Fruit fly (Drosophila melanogaster): ENCODE data around the gene Acbp5.

The Acbp5 gene

dm6 chr3L:8813484-8813883 lies 25.1 kb upstream of the Acbp5 start (continued):
- TF ChIP-seq Met (GFP tag; optimal IDR thresholded peaks at IDR 0.05) (no peak), Eip93F (GFP tag; optimal IDR thresholded peaks at IDR 0.05) (no peak), Eip78C (GFP tag) (peak; percentile 90), CG7368 (GFP tag; optimal IDR thresholded peaks at IDR 0.05) (peak; percentile 7), Smox (GFP tag; optimal IDR thresholded peaks at IDR 0.05) (no peak), fd85E (GFP tag; optimal IDR thresholded peaks at IDR 0.05) (no peak)

DNA sequence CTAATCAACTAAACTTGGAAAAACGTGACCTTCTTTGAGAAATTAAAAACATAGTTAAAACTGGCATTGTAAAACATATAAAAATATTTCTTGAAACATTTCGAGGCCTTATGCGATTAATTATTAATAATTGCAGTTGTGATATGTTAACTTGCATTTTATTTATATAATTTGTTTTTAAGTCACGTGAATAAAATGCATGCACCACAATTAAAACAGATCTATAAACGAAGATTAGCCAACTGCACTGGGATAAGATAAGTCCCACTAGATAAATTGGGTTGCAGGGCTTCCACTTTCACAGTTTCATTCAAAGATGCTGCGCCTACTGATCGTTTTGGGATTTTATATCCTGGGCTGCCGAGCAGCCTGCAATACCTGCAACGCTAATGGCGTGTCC lies 21.8 kb upstream of the Acbp5 start, which contains the start of gene CG13309:
Gene CG13309 (plus strand): TSS at position 301 of the 400 bp plus-strand sequence.
- no peak for TF ChIP-seq dac (GFP tag; optimal IDR thresholded peaks at IDR 0.05)
- no peak for TF ChIP-seq eg (GFP tag; IDR thresholded peaks at IDR 0.05)
- TF ChIP-seq Ets96B (tag; optimal IDR thresholded peaks at IDR 0.05): no peak
- no peak for TF ChIP-seq vri (GFP tag; optimal IDR thresholded peaks at IDR 0.05)
- no peak for TF ChIP-seq Sox14 (GFP tag; optimal IDR thresholded peaks at IDR 0.05)

DNA sequence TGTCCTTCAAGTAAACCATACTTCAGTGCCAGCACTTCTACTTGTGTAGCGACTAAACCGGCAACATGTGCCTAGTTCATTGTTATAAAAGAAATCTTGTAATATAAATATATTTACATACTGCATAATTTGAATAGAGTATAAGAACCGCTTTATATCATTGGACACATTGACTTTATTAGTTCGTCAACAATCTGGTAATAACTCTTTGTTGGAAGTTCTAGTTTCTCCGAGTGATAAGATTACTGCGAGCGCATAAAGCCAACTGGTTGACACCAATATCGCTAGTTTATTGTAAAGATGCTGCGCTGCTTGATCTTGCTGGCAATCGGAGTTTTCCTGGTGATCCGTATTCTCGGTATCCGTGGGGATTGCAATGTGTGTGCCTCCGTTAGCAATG lies 19.9 kb upstream of the Acbp5 start, which contains the start of gene CG13308:
Gene CG13308 (plus strand): TSS at position 301 of the 400 bp plus-strand sequence.
- TF ChIP-seq Sox102F (GFP tag; optimal IDR thresholded peaks at IDR 0.05) (no peak), Met (GFP tag; optimal IDR thresholded peaks at IDR 0.05) (no peak), CG8319 (GFP tag; optimal IDR thresholded peaks at IDR 0.05) (no peak)

dm6 chr3L:8807113-8807651 lies 18.8 kb upstream of the Acbp5 start, which contains the start of the genes CG13312 and CG32024:
Gene CG13312, minus strand, starts transcription at chr3L:8807213.
Gene CG32024, plus strand, starts transcription at chr3L:8807601.
- peak; percentile 27 for TF ChIP-seq fkh (GFP tag; optimal IDR thresholded peaks at IDR 0.05)
- no peak for TF ChIP-seq CG11294 (GFP tag; IDR thresholded peaks at IDR 0.05)

DNA sequence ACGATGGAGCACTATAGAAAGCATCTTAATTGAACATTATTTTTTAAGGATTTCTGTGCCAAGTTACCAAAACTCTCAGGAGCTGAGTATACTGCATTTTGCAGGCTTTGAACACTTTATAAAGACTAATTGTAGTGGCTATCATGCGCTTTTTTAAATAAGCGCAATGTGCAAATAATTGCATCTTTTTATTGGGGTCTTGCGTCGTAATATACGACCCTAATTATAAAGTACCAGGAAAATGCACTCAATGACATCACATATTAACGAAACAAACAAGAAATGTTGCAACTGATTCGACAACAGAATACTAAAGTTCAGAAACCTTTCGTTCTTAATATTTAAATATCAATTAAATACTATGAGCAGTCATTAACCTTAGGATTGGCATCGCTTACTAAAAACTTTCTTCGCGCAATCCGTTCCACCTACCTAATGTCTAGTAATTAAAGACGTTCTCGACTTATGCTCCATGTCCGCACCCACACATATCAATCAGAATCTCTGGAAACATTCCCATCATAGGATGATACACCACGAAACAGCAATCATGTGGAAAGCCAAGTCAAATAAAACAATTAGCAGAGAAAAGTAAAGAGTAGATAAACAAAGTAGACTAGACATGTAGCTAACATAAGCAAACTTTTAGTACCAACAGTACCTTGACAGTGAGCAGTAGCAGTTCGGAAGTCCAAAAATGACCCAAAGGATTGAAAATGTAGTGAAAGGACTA lies 15.9 kb upstream of the Acbp5 start, which contains the start of the genes CG32023 and CG34427:
Gene CG32023 (minus strand): TSS at position 101 of the 733 bp plus-strand sequence.
Gene CG34427 (plus strand): TSS at position 683 of the 733 bp plus-strand sequence.
- TF ChIP-seq CG34406 (GFP tag; optimal IDR thresholded peaks at IDR 0.05): no peak
- no peak for TF ChIP-seq Hr39 (GFP tag; optimal IDR thresholded peaks at IDR 0.05)
- no peak for TF ChIP-seq CG32006 (GFP tag; optimal IDR thresholded peaks at IDR 0.05)
- TF ChIP-seq CG4318 (GFP tag; optimal IDR thresholded peaks at IDR 0.05): no peak
- TF ChIP-seq fd85E (GFP tag; optimal IDR thresholded peaks at IDR 0.05): no peak
- no peak for TF ChIP-seq net (GFP tag; optimal IDR thresholded peaks at IDR 0.05)
- no peak for TF ChIP-seq CG9139 (GFP tag; optimal IDR thresholded peaks at IDR 0.05)
- no peak for TF ChIP-seq Blimp-1 (GFP tag; optimal IDR thresholded peaks at IDR 0.05)
- TF ChIP-seq Lpt (GFP tag; optimal IDR thresholded peaks at IDR 0.05): no peak

DNA sequence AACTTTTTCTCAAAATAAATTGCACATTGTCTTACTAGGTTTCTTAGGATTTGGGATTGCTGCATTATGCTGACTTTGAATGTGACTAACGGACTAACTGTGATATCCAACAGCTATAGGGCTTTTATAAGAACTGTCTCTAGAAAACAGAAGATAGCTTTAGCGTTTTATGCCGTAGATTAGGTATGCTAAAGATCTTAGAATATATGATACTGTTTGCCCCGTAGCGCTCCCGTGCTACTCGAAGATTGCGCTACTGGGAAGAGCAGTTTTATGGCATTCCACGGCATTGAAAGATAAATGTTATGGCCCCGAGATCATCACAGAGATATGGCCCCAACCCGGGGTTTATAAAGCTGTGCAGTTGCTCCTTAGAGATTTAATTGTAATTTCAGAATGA lies 13.7 kb upstream of the Acbp5 start, which contains the start of the genes CG13311 and CG34426:
Gene CG13311 (minus strand): TSS at position 101 of the 400 bp plus-strand sequence.
Gene CG34426 (plus strand): TSS at position 400 of the 400 bp plus-strand sequence.
- TF ChIP-seq fd59A (GFP tag; optimal IDR thresholded peaks at IDR 0.05): no peak
- TF ChIP-seq Blimp-1 (GFP tag; optimal IDR thresholded peaks at IDR 0.05): no peak
- TF ChIP-seq Smox (GFP tag; optimal IDR thresholded peaks at IDR 0.05): no peak
- no peak for TF ChIP-seq Hr4 (GFP tag; optimal IDR thresholded peaks at IDR 0.05)
- TF ChIP-seq CG15336 (GFP tag; IDR thresholded peaks at IDR 0.05): no peak
- no peak for TF ChIP-seq CG6808 (GFP tag; optimal IDR thresholded peaks at IDR 0.05)
- TF ChIP-seq Ets96B (tag; optimal IDR thresholded peaks at IDR 0.05): no peak
- no peak for TF ChIP-seq achi (GFP tag; optimal IDR thresholded peaks at IDR 0.05)

Measured in whole organism, prepupa.